Fruit fly (Drosophila melanogaster): Measurements from ENCODE around the gene CG3847.
A peak's percentile ranks its signal among the peaks of the same experiment; 100 is the strongest.

CG3847 gene

DNA sequence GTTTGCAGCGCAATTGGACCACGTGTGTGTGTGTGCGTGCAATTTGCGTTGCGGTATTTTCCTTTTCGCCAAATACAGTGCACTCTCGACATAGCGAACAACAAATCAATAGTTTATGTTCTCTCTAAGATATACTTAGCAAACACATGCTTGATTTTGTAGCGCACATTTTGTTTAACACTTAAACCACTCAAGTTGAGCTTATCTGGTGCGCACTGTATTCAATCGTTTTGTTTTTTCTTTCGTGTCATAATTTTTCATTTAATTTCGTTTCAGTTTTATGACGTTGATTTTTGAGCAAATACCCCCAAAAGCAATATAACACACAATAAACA is 19.4 kb downstream of the CG3847 start (continued):
- TF ChIP-seq Blimp-1 (GFP tag; optimal IDR thresholded peaks at IDR 0.05) (peak; percentile 76), OdsH (GFP tag; optimal IDR thresholded peaks at IDR 0.05) (peak; percentile 92), vri (GFP tag; optimal IDR thresholded peaks at IDR 0.05) (peak; percentile 92), CG8119 (GFP tag; IDR thresholded peaks at IDR 0.05) (peak; percentile 94), fd59A (GFP tag; optimal IDR thresholded peaks at IDR 0.05) (peak; percentile 60), topi (GFP tag; optimal IDR thresholded peaks at IDR 0.05) (peak; percentile 94), CG3032 (tag; optimal IDR thresholded peaks at IDR 0.05) (peak; percentile 78), CG6808 (GFP tag; optimal IDR thresholded peaks at IDR 0.05) (peak; percentile 54), fd85E (GFP tag; optimal IDR thresholded peaks at IDR 0.05) (peak; percentile 66), CG8632 (GFP tag; optimal IDR thresholded peaks at IDR 0.05) (peak; percentile 83), esn (GFP tag; optimal IDR thresholded peaks at IDR 0.05) (peak; percentile 94), Eip93F (GFP tag; optimal IDR thresholded peaks at IDR 0.05) (peak; percentile 79), spab (GFP tag; optimal IDR thresholded peaks at IDR 0.05) (peak; percentile 62), cyc (GFP tag; optimal IDR thresholded peaks at IDR 0.05) (peak; percentile 96), Ets21C (GFP tag; optimal IDR thresholded peaks at IDR 0.05) (peak; percentile 93), dac (GFP tag; optimal IDR thresholded peaks at IDR 0.05) (peak; percentile 87), Lpt (GFP tag; optimal IDR thresholded peaks at IDR 0.05) (peak; percentile 87), CG11762 (GFP tag; optimal IDR thresholded peaks at IDR 0.05; ENCODE audit: insufficient read depth) (peak; percentile 69)

dm6 chrX:6372769-6373197 is 25.9 kb downstream of the CG3847 start, which contains the start of gene PpV:
Gene PpV (minus strand): TSS chrX:6372915.
- TF ChIP-seq dsx (GFP tag; optimal IDR thresholded peaks at IDR 0.05; ENCODE audit: poor library complexity, severe bottlenecking) (peak; percentile 14), CG15336 (GFP tag; IDR thresholded peaks at IDR 0.05) (no peak), Eip78C (GFP tag) (peak; percentile 14), achi (GFP tag; optimal IDR thresholded peaks at IDR 0.05) (peak; percentile 28), Sox14 (GFP tag; optimal IDR thresholded peaks at IDR 0.05) (peak; percentile 21), CG11762 (GFP tag; optimal IDR thresholded peaks at IDR 0.05; ENCODE audit: insufficient read depth) (no peak), CG10631 (GFP tag; optimal IDR thresholded peaks at IDR 0.05) (no peak), Hr39 (GFP tag; optimal IDR thresholded peaks at IDR 0.05) (no peak), Sox15 (GFP tag; optimal IDR thresholded peaks at IDR 0.05) (no peak), net (GFP tag; optimal IDR thresholded peaks at IDR 0.05) (no peak), vri (GFP tag; optimal IDR thresholded peaks at IDR 0.05) (no peak), fkh (GFP tag; optimal IDR thresholded peaks at IDR 0.05) (peak; percentile 55), topi (GFP tag; optimal IDR thresholded peaks at IDR 0.05) (peak; percentile 2), CG1621 (tag; optimal IDR thresholded peaks at IDR 0.05) (no peak), CG3032 (tag; optimal IDR thresholded peaks at IDR 0.05) (peak; percentile 5), cyc (GFP tag; optimal IDR thresholded peaks at IDR 0.05) (no peak), CG6792 (GFP tag; optimal IDR thresholded peaks at IDR 0.05) (no peak), pdm3 (GFP tag; optimal IDR thresholded peaks at IDR 0.05) (no peak), Met (GFP tag; optimal IDR thresholded peaks at IDR 0.05) (no peak)

- no peak for TF ChIP-seq Ets96B (tag; optimal IDR thresholded peaks at IDR 0.05)
- TF ChIP-seq fd59A (GFP tag; optimal IDR thresholded peaks at IDR 0.05), result no peak
- peak; percentile 5 for TF ChIP-seq CG32006 (GFP tag; optimal IDR thresholded peaks at IDR 0.05)
- no peak for TF ChIP-seq fkh (GFP tag; optimal IDR thresholded peaks at IDR 0.05)
- no peak for TF ChIP-seq esn (GFP tag; optimal IDR thresholded peaks at IDR 0.05)
- TF ChIP-seq CG8632 (GFP tag; optimal IDR thresholded peaks at IDR 0.05), result no peak
- TF ChIP-seq CG6163 (GFP tag; IDR thresholded peaks at IDR 0.05), result peak; percentile 33; the same call in 1 of the 3 replicates
- peak; percentile 30 for TF ChIP-seq Hr39 (GFP tag; optimal IDR thresholded peaks at IDR 0.05)
- no peak for TF ChIP-seq Gug (GFP tag; IDR thresholded peaks at IDR 0.05)
- peak; percentile 4 for TF ChIP-seq pdm3 (GFP tag; optimal IDR thresholded peaks at IDR 0.05)
- no peak for TF ChIP-seq dsx (GFP tag; optimal IDR thresholded peaks at IDR 0.05; ENCODE audit: poor library complexity, severe bottlenecking)
- TF ChIP-seq CG8119 (GFP tag; IDR thresholded peaks at IDR 0.05), result no peak
- peak; percentile 67 for TF ChIP-seq Eip78C (GFP tag)
- TF ChIP-seq lz (GFP tag; optimal IDR thresholded peaks at IDR 0.05), result peak; percentile 6
- no peak for TF ChIP-seq achi (GFP tag; optimal IDR thresholded peaks at IDR 0.05)
- TF ChIP-seq Sox102F (GFP tag; optimal IDR thresholded peaks at IDR 0.05), result no peak
- peak; percentile 16 for TF ChIP-seq cyc (GFP tag; optimal IDR thresholded peaks at IDR 0.05)
Observed at dm6 chrX:6375636-6376035, 28.7 kb downstream of the CG3847 start.
